1 fruit fly cellular context compared by ENCODE assay signal in genomic region chrX:6000747-6001426, dm6.
TF ChIP-seq lines count a peak whose summit lies in the region.

TSS of gene CG4766 (minus strand) at chrX:6000797.

TF ChIP-seq in whole organism, embryonic, 481 proteins besides CTCF, POLR2A, EP300 and RAD21 (continued from another document and continues in another):
- no peak for TF ChIP-seq fru (optimal IDR thresholded peaks at IDR 0.05; lab: Kevin White, UChicago)
- peak; percentile 85 for TF ChIP-seq D19A (tag; optimal IDR thresholded peaks at IDR 0.05; lab: Kevin White, UChicago)
- no peak for TF ChIP-seq aop (GFP tag; IDR thresholded peaks at IDR 0.05; lab: Robert Waterston, UW)
- TF ChIP-seq ind (GFP tag; optimal IDR thresholded peaks at IDR 0.05; lab: Kevin White, UChicago): peak; percentile 75
- TF ChIP-seq CG6689 (GFP tag; IDR thresholded peaks at IDR 0.05; lab: Robert Waterston, UW): peak; percentile 77
- TF ChIP-seq CG11456 (GFP tag; IDR thresholded peaks at IDR 0.05; lab: Robert Waterston, UW): no peak; the same call in 2 of the 3 replicates
- TF ChIP-seq pan (optimal IDR thresholded peaks at IDR 0.05; lab: Kevin White, UChicago): peak in 1 of 2 experiments; percentile 51
- TF ChIP-seq pan (GFP tag; optimal IDR thresholded peaks at IDR 0.05 in 1 of 2, IDR thresholded peaks at IDR 0.05 in 1 of 2): peak in 1 of 2 experiments; percentile 80
- peak; percentile 19 for TF ChIP-seq CG17802 (tag; optimal IDR thresholded peaks at IDR 0.05; lab: Kevin White, UChicago)
- TF ChIP-seq CG17385 (GFP tag; optimal IDR thresholded peaks at IDR 0.05; lab: Kevin White, UChicago): peak; percentile 75
- peak; percentile 58 for TF ChIP-seq NC2α (GFP tag; optimal IDR thresholded peaks at IDR 0.05; lab: Kevin White, UChicago)
- no peak for TF ChIP-seq CG42726 (GFP tag; IDR thresholded peaks at IDR 0.05; lab: Robert Waterston, UW; ENCODE audit: partially characterized antibody)
- TF ChIP-seq danr (GFP tag; IDR thresholded peaks at IDR 0.05; lab: Robert Waterston, UW): peak; percentile 68
- TF ChIP-seq kni (GFP tag; optimal IDR thresholded peaks at IDR 0.05; lab: Kevin White, UChicago): peak; percentile 83
- peak; percentile 96 for TF ChIP-seq HLHmδ (GFP tag; optimal IDR thresholded peaks at IDR 0.05; lab: Kevin White, UChicago)
- peak; percentile 81 for TF ChIP-seq CG10543 (GFP tag; optimal IDR thresholded peaks at IDR 0.05; lab: Kevin White, UChicago)
- TF ChIP-seq TFAM (GFP tag; optimal IDR thresholded peaks at IDR 0.05; lab: Kevin White, UChicago): peak; percentile 21
- TF ChIP-seq CG32772 (GFP tag; IDR thresholded peaks at IDR 0.05; lab: Robert Waterston, UW): peak; percentile 62
- TF ChIP-seq sqz (GFP tag; optimal IDR thresholded peaks at IDR 0.05; lab: Kevin White, UChicago): peak; percentile 85
- TF ChIP-seq Dp (GFP tag; optimal IDR thresholded peaks at IDR 0.05; lab: Kevin White, UChicago): no peak
- TF ChIP-seq Drgx (GFP tag; IDR thresholded peaks at IDR 0.05; lab: Robert Waterston, UW): peak; percentile 85
- peak; percentile 91 for TF ChIP-seq pum (GFP tag; optimal IDR thresholded peaks at IDR 0.05; lab: Kevin White, UChicago)
- TF ChIP-seq Adf1 (GFP tag; IDR thresholded peaks at IDR 0.05; lab: Robert Waterston, UW): peak; percentile 62
- peak; percentile 84 for TF ChIP-seq CG6254 (GFP tag; optimal IDR thresholded peaks at IDR 0.05; lab: Kevin White, UChicago)
- TF ChIP-seq D (optimal IDR thresholded peaks at IDR 0.05; lab: Kevin White, UChicago): no peak
- peak; percentile 88 for TF ChIP-seq D (GFP tag; optimal IDR thresholded peaks at IDR 0.05; lab: Kevin White, UChicago)
- TF ChIP-seq Dfd (GFP tag; optimal IDR thresholded peaks at IDR 0.05; lab: Kevin White, UChicago): no peak
- TF ChIP-seq CG3281 (GFP tag; optimal IDR thresholded peaks at IDR 0.05; lab: Kevin White, UChicago): peak; percentile 70
- TF ChIP-seq CG33213 (GFP tag; optimal IDR thresholded peaks at IDR 0.05; lab: Kevin White, UChicago): peak; percentile 51
- peak; percentile 63; the same call in 2 of the 3 replicates for TF ChIP-seq ase (GFP tag; IDR thresholded peaks at IDR 0.05; lab: Robert Waterston, UW)
- TF ChIP-seq CG2889 (GFP tag; IDR thresholded peaks at IDR 0.05; lab: Robert Waterston, UW): peak; percentile 55; the same call in 1 of the 3 replicates
- peak; percentile 91 for TF ChIP-seq CG2678 (tag; optimal IDR thresholded peaks at IDR 0.05; lab: Kevin White, UChicago)
- peak; percentile 79 for TF ChIP-seq sisA (GFP tag; IDR thresholded peaks at IDR 0.05; lab: Robert Waterston, UW)
- peak; percentile 69 for TF ChIP-seq ac (GFP tag; optimal IDR thresholded peaks at IDR 0.05; lab: Kevin White, UChicago)
- peak; percentile 81 for TF ChIP-seq Mes4 (GFP tag; optimal IDR thresholded peaks at IDR 0.05; lab: Kevin White, UChicago)
- TF ChIP-seq HHEX (GFP tag; optimal IDR thresholded peaks at IDR 0.05; lab: Kevin White, UChicago): peak; percentile 67
- no peak for TF ChIP-seq bbx (GFP tag; IDR thresholded peaks at IDR 0.05; lab: Robert Waterston, UW; ENCODE audit: partially characterized antibody)
- peak; percentile 65 for TF ChIP-seq run (tag; optimal IDR thresholded peaks at IDR 0.05; lab: Kevin White, UChicago)
- peak; percentile 78 for TF ChIP-seq PHDP (tag; optimal IDR thresholded peaks at IDR 0.05; lab: Kevin White, UChicago)
- peak; percentile 62 for TF ChIP-seq sob (GFP tag; IDR thresholded peaks at IDR 0.05; lab: Robert Waterston, UW)
- peak; percentile 80; the same call in 1 of the 3 replicates for TF ChIP-seq so (GFP tag; IDR thresholded peaks at IDR 0.05; lab: Robert Waterston, UW)
- TF ChIP-seq CG31365 (tag; optimal IDR thresholded peaks at IDR 0.05; lab: Kevin White, UChicago): peak; percentile 12
- peak; percentile 74 for TF ChIP-seq CG12219 (GFP tag; optimal IDR thresholded peaks at IDR 0.05; lab: Kevin White, UChicago)
- peak; percentile 74 for TF ChIP-seq CG5245 (GFP tag; optimal IDR thresholded peaks at IDR 0.05; lab: Kevin White, UChicago)
- peak; percentile 53 for TF ChIP-seq pb (GFP tag; optimal IDR thresholded peaks at IDR 0.05; lab: Kevin White, UChicago)
- TF ChIP-seq CG15696 (tag; optimal IDR thresholded peaks at IDR 0.05; lab: Kevin White, UChicago): peak; percentile 93
- TF ChIP-seq CG8281 (tag; optimal IDR thresholded peaks at IDR 0.05; lab: Kevin White, UChicago): peak; percentile 68
- TF ChIP-seq ranshi (GFP tag; IDR thresholded peaks at IDR 0.05; lab: Robert Waterston, UW): peak; percentile 74
- peak in 1 of 3 experiments; percentile 94 for TF ChIP-seq lola (GFP tag; optimal IDR thresholded peaks at IDR 0.05; lab: Kevin White, UChicago)
- peak; percentile 27; the same call in 1 of the 2 replicates for TF ChIP-seq MBD-R2 (GFP tag; IDR thresholded peaks at IDR 0.05; lab: Robert Waterston, UW)
- peak; percentile 57 for TF ChIP-seq salm (tag; optimal IDR thresholded peaks at IDR 0.05; lab: Kevin White, UChicago)
- TF ChIP-seq her (GFP tag; optimal IDR thresholded peaks at IDR 0.05; lab: Kevin White, UChicago): peak; percentile 47
- TF ChIP-seq MESR4 (GFP tag; optimal IDR thresholded peaks at IDR 0.05; lab: Kevin White, UChicago): peak; percentile 5
- TF ChIP-seq Lim3 (GFP tag; IDR thresholded peaks at IDR 0.05; lab: Robert Waterston, UW): no peak; the same call in 1 of the 2 replicates
- TF ChIP-seq dysf (GFP tag; IDR thresholded peaks at IDR 0.05; lab: Robert Waterston, UW): peak; percentile 81
- TF ChIP-seq dpn (GFP tag; optimal IDR thresholded peaks at IDR 0.05; lab: Kevin White, UChicago): peak; percentile 83 to 87
- peak; percentile 49 for TF ChIP-seq CG30431 (GFP tag; optimal IDR thresholded peaks at IDR 0.05; lab: Kevin White, UChicago)
- no peak for TF ChIP-seq Hr39 (optimal IDR thresholded peaks at IDR 0.05; lab: Kevin White, UChicago)
- no peak for TF ChIP-seq pita (GFP tag; optimal IDR thresholded peaks at IDR 0.05; lab: Kevin White, UChicago)
- peak; percentile 49 for TF ChIP-seq CG6854 (GFP tag; optimal IDR thresholded peaks at IDR 0.05; lab: Kevin White, UChicago)
- peak in 1 of 2 experiments; percentile 51 for TF ChIP-seq insv (GFP tag; optimal IDR thresholded peaks at IDR 0.05; lab: Kevin White, UChicago)
- TF ChIP-seq gsb-n (tag; optimal IDR thresholded peaks at IDR 0.05; lab: Kevin White, UChicago): peak; percentile 87
- TF ChIP-seq CG16813 (GFP tag; IDR thresholded peaks at IDR 0.05; lab: Robert Waterston, UW; ENCODE audit: partially characterized antibody): no peak
- peak; percentile 74 for TF ChIP-seq Usf (GFP tag; optimal IDR thresholded peaks at IDR 0.05; lab: Kevin White, UChicago)
- TF ChIP-seq HLH54F (GFP tag; optimal IDR thresholded peaks at IDR 0.05; lab: Kevin White, UChicago): peak; percentile 72
- no peak for TF ChIP-seq sc (optimal IDR thresholded peaks at IDR 0.05; lab: Kevin White, UChicago)
- peak; percentile 72 for TF ChIP-seq sc (GFP tag; optimal IDR thresholded peaks at IDR 0.05; lab: Kevin White, UChicago)
- TF ChIP-seq Spps (tag; optimal IDR thresholded peaks at IDR 0.05; lab: Kevin White, UChicago): peak; percentile 86
- peak; percentile 82 for TF ChIP-seq CG11695 (GFP tag; IDR thresholded peaks at IDR 0.05; lab: Robert Waterston, UW)
- TF ChIP-seq Chrac-16 (GFP tag; optimal IDR thresholded peaks at IDR 0.05; lab: Kevin White, UChicago): peak; percentile 86
- peak; percentile 94 for TF ChIP-seq CG10979 (tag; optimal IDR thresholded peaks at IDR 0.05; lab: Kevin White, UChicago)
- peak; percentile 66 for TF ChIP-seq Myb (GFP tag; optimal IDR thresholded peaks at IDR 0.05; lab: Kevin White, UChicago)
- peak; percentile 59 for TF ChIP-seq CG7271 (tag; optimal IDR thresholded peaks at IDR 0.05; lab: Kevin White, UChicago)
- peak; percentile 80 for TF ChIP-seq CG10959 (GFP tag; IDR thresholded peaks at IDR 0.05; lab: Robert Waterston, UW)
- TF ChIP-seq chn (GFP tag; optimal IDR thresholded peaks at IDR 0.05; lab: Kevin White, UChicago): peak; percentile 84
- peak; percentile 59 for TF ChIP-seq p53 (GFP tag; optimal IDR thresholded peaks at IDR 0.05; lab: Kevin White, UChicago)
- peak; percentile 60 to 87 for TF ChIP-seq bsh (GFP tag; optimal IDR thresholded peaks at IDR 0.05; lab: Kevin White, UChicago)
- TF ChIP-seq Stat92E (GFP tag; optimal IDR thresholded peaks at IDR 0.05; lab: Kevin White, UChicago): peak in 1 of 3 experiments; percentile 48
- peak; percentile 88 for TF ChIP-seq zen (tag; optimal IDR thresholded peaks at IDR 0.05; lab: Kevin White, UChicago)
- TF ChIP-seq CG12744 (GFP tag; optimal IDR thresholded peaks at IDR 0.05; lab: Kevin White, UChicago): peak; percentile 59
- TF ChIP-seq CG32767 (GFP tag; IDR thresholded peaks at IDR 0.05; lab: Robert Waterston, UW): peak; percentile 87
- peak; percentile 63; the same call in 2 of the 3 replicates for TF ChIP-seq CG7357 (GFP tag; IDR thresholded peaks at IDR 0.05; lab: Robert Waterston, UW)
- TF ChIP-seq Doc3 (GFP tag; IDR thresholded peaks at IDR 0.05; lab: Robert Waterston, UW; ENCODE audit: partially characterized antibody): no peak
- TF ChIP-seq dimm (GFP tag; IDR thresholded peaks at IDR 0.05; lab: Robert Waterston, UW): peak; percentile 11; the same call in 1 of the 2 replicates
- peak; percentile 87 for TF ChIP-seq CG13775 (GFP tag; optimal IDR thresholded peaks at IDR 0.05; lab: Kevin White, UChicago)
- TF ChIP-seq CG3407 (GFP tag; optimal IDR thresholded peaks at IDR 0.05; lab: Kevin White, UChicago): peak; percentile 78
- peak; percentile 52 for TF ChIP-seq CG2116 (GFP tag; optimal IDR thresholded peaks at IDR 0.05; lab: Kevin White, UChicago)
- TF ChIP-seq btn (GFP tag; optimal IDR thresholded peaks at IDR 0.05; lab: Kevin White, UChicago): peak; percentile 62
- TF ChIP-seq psq (GFP tag; optimal IDR thresholded peaks at IDR 0.05; lab: Kevin White, UChicago): peak; percentile 44
- peak; percentile 51; the same call in 1 of the 3 replicates for TF ChIP-seq Mrtf (GFP tag; IDR thresholded peaks at IDR 0.05; lab: Robert Waterston, UW)
- TF ChIP-seq unpg (GFP tag; optimal IDR thresholded peaks at IDR 0.05; lab: Kevin White, UChicago): peak; percentile 82
- TF ChIP-seq row (GFP tag; IDR thresholded peaks at IDR 0.05; lab: Robert Waterston, UW): peak; percentile 92
- TF ChIP-seq hb (GFP tag; IDR thresholded peaks at IDR 0.05; lab: Robert Waterston, UW; ENCODE audit: partially characterized antibody): no peak
- TF ChIP-seq CG8089 (GFP tag; optimal IDR thresholded peaks at IDR 0.05; lab: Kevin White, UChicago): peak; percentile 84
- TF ChIP-seq gcm (GFP tag; optimal IDR thresholded peaks at IDR 0.05; lab: Kevin White, UChicago): peak; percentile 85
- peak; percentile 57 for TF ChIP-seq kah (GFP tag; optimal IDR thresholded peaks at IDR 0.05; lab: Kevin White, UChicago)
- peak; percentile 73 for TF ChIP-seq peb (GFP tag; IDR thresholded peaks at IDR 0.05; lab: Robert Waterston, UW)
- TF ChIP-seq CG16779 (GFP tag; IDR thresholded peaks at IDR 0.05; lab: Robert Waterston, UW): no peak
- TF ChIP-seq rib (GFP tag; IDR thresholded peaks at IDR 0.05; lab: Robert Waterston, UW): no peak
- TF ChIP-seq zfh2 (GFP tag; optimal IDR thresholded peaks at IDR 0.05; lab: Kevin White, UChicago): peak; percentile 58
- TF ChIP-seq CG12104 (GFP tag; optimal IDR thresholded peaks at IDR 0.05; lab: Kevin White, UChicago): peak; percentile 68
- TF ChIP-seq B-H1 (GFP tag; IDR thresholded peaks at IDR 0.05; lab: Robert Waterston, UW): peak; percentile 32; the same call in 1 of the 3 replicates
- peak; percentile 91 for TF ChIP-seq onecut (GFP tag; IDR thresholded peaks at IDR 0.05; lab: Robert Waterston, UW)
- peak; percentile 84 for TF ChIP-seq Fer1 (GFP tag; optimal IDR thresholded peaks at IDR 0.05; lab: Kevin White, UChicago)
- peak; percentile 79 for TF ChIP-seq Six4 (GFP tag; optimal IDR thresholded peaks at IDR 0.05; lab: Kevin White, UChicago)
- TF ChIP-seq Pdp1 (GFP tag; optimal IDR thresholded peaks at IDR 0.05; lab: Kevin White, UChicago): peak; percentile 81 to 89
- TF ChIP-seq Gsc (GFP tag; IDR thresholded peaks at IDR 0.05; lab: Robert Waterston, UW): no peak
- TF ChIP-seq Ets97D (GFP tag; optimal IDR thresholded peaks at IDR 0.05; lab: Kevin White, UChicago): peak; percentile 36
- no peak for TF ChIP-seq CG6791 (GFP tag; IDR thresholded peaks at IDR 0.05; lab: Robert Waterston, UW; ENCODE audit: partially characterized antibody)
- TF ChIP-seq Hr3 (GFP tag; optimal IDR thresholded peaks at IDR 0.05; lab: Kevin White, UChicago): peak; percentile 86
- TF ChIP-seq fd102C (GFP tag; optimal IDR thresholded peaks at IDR 0.05; lab: Kevin White, UChicago): peak; percentile 70
- peak; percentile 82 for TF ChIP-seq ATbp (GFP tag; optimal IDR thresholded peaks at IDR 0.05; lab: Kevin White, UChicago)
- peak; percentile 44 for TF ChIP-seq CG3838 (GFP tag; optimal IDR thresholded peaks at IDR 0.05; lab: Kevin White, UChicago)
- peak; percentile 55 for TF ChIP-seq slp2 (GFP tag; optimal IDR thresholded peaks at IDR 0.05; lab: Kevin White, UChicago)
- TF ChIP-seq CG9437 (GFP tag; optimal IDR thresholded peaks at IDR 0.05; lab: Kevin White, UChicago): peak; percentile 72
- TF ChIP-seq CrebB (tag; optimal IDR thresholded peaks at IDR 0.05; lab: Kevin White, UChicago): peak; percentile 66
- TF ChIP-seq ewg (GFP tag; optimal IDR thresholded peaks at IDR 0.05; lab: Kevin White, UChicago): peak; percentile 77
- peak; percentile 40; the same call in 1 of the 2 replicates for TF ChIP-seq CG31224 (GFP tag; IDR thresholded peaks at IDR 0.05; lab: Robert Waterston, UW)
- TF ChIP-seq lov (optimal IDR thresholded peaks at IDR 0.05; lab: Kevin White, UChicago): no peak
- 0 out of 3 replicates have a peak, but pooled peaks have one; percentile 33 for TF ChIP-seq lov (GFP tag; IDR thresholded peaks at IDR 0.05; lab: Robert Waterston, UW)
- TF ChIP-seq Hmr (GFP tag; optimal IDR thresholded peaks at IDR 0.05; lab: Kevin White, UChicago): peak; percentile 79
- TF ChIP-seq klu (GFP tag; IDR thresholded peaks at IDR 0.05; lab: Robert Waterston, UW): peak; percentile 58; the same call in 1 of the 2 replicates
- peak; percentile 91 for TF ChIP-seq CG31441 (GFP tag; IDR thresholded peaks at IDR 0.05; lab: Robert Waterston, UW)
- peak; percentile 72 for TF ChIP-seq H15 (GFP tag; IDR thresholded peaks at IDR 0.05; lab: Robert Waterston, UW)
- TF ChIP-seq CG7839 (tag; optimal IDR thresholded peaks at IDR 0.05; lab: Kevin White, UChicago): peak; percentile 91
- TF ChIP-seq CG15011 (GFP tag; optimal IDR thresholded peaks at IDR 0.05; lab: Kevin White, UChicago): peak; percentile 66
- TF ChIP-seq CG12769 (tag; optimal IDR thresholded peaks at IDR 0.05; lab: Kevin White, UChicago): peak; percentile 64
- TF ChIP-seq NfI (GFP tag; optimal IDR thresholded peaks at IDR 0.05; lab: Kevin White, UChicago): peak; percentile 69
- peak; percentile 51 for TF ChIP-seq CG15073 (GFP tag; optimal IDR thresholded peaks at IDR 0.05; lab: Kevin White, UChicago)
